Fruit fly (Drosophila melanogaster) whole organism, pupa: Measurements from ENCODE around the gene CG31549.

Source experiments
- CG10348 ChIP-seq: fragments of 200-800 bp; sonication (Bioruptor generic); IDR thresholded peaks from 2 replicates; pipeline ENCODE4 v1.3.6; 2022; ENCODE audit warnings: missing biosample characterization, missing genetic modification characterization
- CG12605 ChIP-seq: fragments of 200-800 bp; sonication (Bioruptor generic); IDR thresholded peaks from 2 replicates; pipeline ENCODE4 v1.3.6; 2022; ENCODE audit warnings: missing biosample characterization, missing genetic modification characterization
- CG17806 ChIP-seq: fragments of 200-800 bp; sonication (Bioruptor generic); optimal IDR thresholded peaks from 2 replicates; lab custom pipeline; 2018; ENCODE audit warnings: missing biosample characterization, mild to moderate bottlenecking, missing genetic modification characterization, moderate library complexity
- CG32121 ChIP-seq: fragments of 200-800 bp; sonication (Bioruptor generic); IDR thresholded peaks from 2 replicates; pipeline ENCODE4 v1.3.6; 2022; ENCODE audit warnings: missing biosample characterization, missing genetic modification characterization
- CG8301 ChIP-seq: fragments of 200-800 bp; sonication (Bioruptor generic); optimal IDR thresholded peaks from 2 replicates; lab custom pipeline; 2018; ENCODE audit warnings: missing biosample characterization, mild to moderate bottlenecking, missing genetic modification characterization
- EcR ChIP-seq: fragments of 200-800 bp; sonication (Bioruptor generic); optimal IDR thresholded peaks from 3 replicates; lab custom pipeline; 2019; ENCODE audit warnings: missing biosample characterization, missing genetic modification characterization, mild to moderate bottlenecking, moderate library complexity, missing genetic modification reagents
- Ets98B ChIP-seq: fragments of 200-800 bp; sonication (Bioruptor generic); IDR thresholded peaks from 2 replicates; pipeline ENCODE4 v1.3.6; 2022; ENCODE audit warnings: missing biosample characterization, missing genetic modification characterization
- fd96Ca ChIP-seq: fragments of 200-800 bp; sonication (Bioruptor generic); IDR thresholded peaks from 3 replicates; pipeline ENCODE4 v1.3.6; 2022; ENCODE audit warnings: missing biosample characterization, missing genetic modification characterization
- gl ChIP-seq: fragments of 200-800 bp; sonication (Bioruptor generic); optimal IDR thresholded peaks from 2 replicates; lab custom pipeline; 2018; ENCODE audit warnings: missing biosample characterization, mild to moderate bottlenecking, missing genetic modification characterization
- rn ChIP-seq: fragments of 200-800 bp; sonication (Bioruptor generic); IDR thresholded peaks from 2 replicates; pipeline ENCODE4 v1.3.6; 2022; ENCODE audit warnings: missing biosample characterization, missing genetic modification characterization

dm6 chr3R:5588573-5588972 lies 43.4 kb upstream of the CG31549 start, which contains the start of gene PolZ2:
- TF ChIP-seq CG32121 (GFP tag; lab: Robert Waterston, UW) (no peak), gl (no peak), rn (no peak), fd96Ca (GFP tag; lab: Robert Waterston, UW) (no peak), CG8301 (no peak), CG12605 (GFP tag; lab: Robert Waterston, UW) (no peak), CG10348 (GFP tag; lab: Robert Waterston, UW) (no peak), CG17806 (tag; lab: Kevin White, UChicago) (no peak), EcR (no peak), Ets98B (no peak)
